Worm (Caenorhabditis elegans) whole organism, L4 larva: ENCODE data around the gene Y116A8C.30.
A peak's percentile ranks its signal among the peaks of the same experiment; 100 is the strongest.

Experiments
- D1046.2 ChIP-seq: fragments of 200-800 bp; sonication (Bioruptor generic); IDR thresholded peaks from 2 replicates; pipeline ENCODE4 v1.3.6; 2022; ENCODE audit warnings: missing genetic modification characterization, missing compliant biosample characterization
- R02D3.7 ChIP-seq: fragments of 150-350 bp; sonication (generic microtip); optimal IDR thresholded peaks from 3 replicates; lab custom pipeline; 2014; ENCODE audit warnings: missing biosample characterization, missing genetic modification characterization
- T26A8.4 ChIP-seq: fragments of 200-800 bp; sonication (Bioruptor generic); IDR thresholded peaks from 2 replicates; pipeline ENCODE4 v1.3.6; 2022; ENCODE audit warnings: missing genetic modification characterization, missing compliant biosample characterization
- aha-1 ChIP-seq: fragments of 150-350 bp; peaks from one replicate; lab custom pipeline; 2014; ENCODE audit warnings: missing biosample characterization, missing genetic modification characterization
- arid-1 ChIP-seq: fragments of 200-800 bp; sonication (Bioruptor generic); conservative IDR thresholded peaks from 2 replicates; pipeline ENCODE4 v1.3.6; 2022; ENCODE audit warnings: missing genetic modification reagents, missing genetic modification characterization, missing compliant biosample characterization
- ceh-20 ChIP-seq: fragments of 200-800 bp; sonication (Bioruptor generic); IDR thresholded peaks from 2 replicates; pipeline ENCODE4 v1.3.6; 2022; ENCODE audit warnings: missing genetic modification reagents, missing genetic modification characterization, missing compliant biosample characterization
- ceh-28 ChIP-seq: fragments of 150-350 bp; optimal IDR thresholded peaks from 2 replicates; lab custom pipeline; 2014; ENCODE audit warnings: missing biosample characterization, missing genetic modification reagents, missing genetic modification characterization
- ces-1 ChIP-seq: fragments of 150-350 bp; sonication (generic microtip); optimal IDR thresholded peaks from 4 replicates; lab custom pipeline; 2014; ENCODE audit warnings: missing biosample characterization, missing genetic modification reagents, missing genetic modification characterization
- daf-12 ChIP-seq: fragments of 150-350 bp; optimal IDR thresholded peaks from 2 replicates; lab custom pipeline; 2014; ENCODE audit warnings: missing biosample characterization, missing genetic modification reagents, missing genetic modification characterization
- dmd-9 ChIP-seq: fragments of 200-800 bp; sonication (Bioruptor generic); IDR thresholded peaks from 2 replicates; pipeline ENCODE4 v1.3.6; 2022; ENCODE audit warnings: missing genetic modification reagents, missing genetic modification characterization, missing compliant biosample characterization
- dpl-1 ChIP-seq: fragments of 150-350 bp; optimal IDR thresholded peaks from 2 replicates; lab custom pipeline; 2014; ENCODE audit warnings: missing biosample characterization, missing genetic modification reagents, missing genetic modification characterization
- duxl-1 ChIP-seq: sonication (generic microtip); optimal IDR thresholded peaks from 2 replicates; lab custom pipeline; 2016; ENCODE audit warnings: mild to moderate bottlenecking, missing genetic modification characterization, moderate library complexity, missing compliant biosample characterization; ENCODE audit not compliant: poor library complexity
- fos-1 ChIP-seq: fragments of 150-350 bp; optimal IDR thresholded peaks from 2 replicates; lab custom pipeline; 2014; ENCODE audit warnings: missing biosample characterization, missing genetic modification characterization
- gei-8 ChIP-seq: fragments of 200-800 bp; sonication (Bioruptor generic); optimal IDR thresholded peaks from 2 replicates; lab custom pipeline; 2018; ENCODE audit warnings: mild to moderate bottlenecking, missing genetic modification characterization, missing compliant biosample characterization
- hif-1 ChIP-seq, 2 experiments: sonication (generic microtip); optimal IDR thresholded peaks; 2 replicates each; lab custom pipeline; 2016 to 2017; ENCODE audit warnings: missing compliant biosample characterization in 2 of 2, missing genetic modification characterization in 2 of 2, missing genetic modification reagents in 2 of 2, missing genotype in 2 of 2, mild to moderate bottlenecking in 1 of 2
- hlh-11 ChIP-seq: fragments of 200-800 bp; sonication (Bioruptor generic); optimal IDR thresholded peaks from 2 replicates; lab custom pipeline; 2018; ENCODE audit warnings: mild to moderate bottlenecking, missing genetic modification characterization, missing compliant biosample characterization
- hmg-1.1 ChIP-seq: fragments of 200-800 bp; sonication (Bioruptor generic); IDR thresholded peaks from 2 replicates; pipeline ENCODE4 v1.3.6; 2022; ENCODE audit warnings: missing genetic modification reagents, missing genetic modification characterization, missing compliant biosample characterization
- lim-7 ChIP-seq: fragments of 200-800 bp; sonication (Bioruptor generic); IDR thresholded peaks from 2 replicates; pipeline ENCODE4 v1.3.6; 2022; ENCODE audit warnings: missing genetic modification characterization, missing compliant biosample characterization
- madf-9 ChIP-seq: fragments of 200-800 bp; sonication (Bioruptor generic); conservative IDR thresholded peaks from 2 replicates; pipeline ENCODE4 v1.3.6; 2022; ENCODE audit warnings: missing genetic modification reagents, missing genetic modification characterization, missing compliant biosample characterization
- mxl-3 ChIP-seq: fragments of 200-800 bp; sonication (Bioruptor generic); optimal IDR thresholded peaks from 2 replicates; lab custom pipeline; 2018; ENCODE audit warnings: mild to moderate bottlenecking, missing genetic modification characterization, missing compliant biosample characterization
- nhr-102 ChIP-seq: sonication (generic microtip); optimal IDR thresholded peaks from 2 replicates; lab custom pipeline; 2016; ENCODE audit warnings: mild to moderate bottlenecking, missing genetic modification characterization, moderate library complexity, missing compliant biosample characterization
- nhr-25 ChIP-seq: sonication (generic microtip); optimal IDR thresholded peaks from 2 replicates; lab custom pipeline; 2017; ENCODE audit warnings: missing genetic modification characterization, mild to moderate bottlenecking, missing compliant biosample characterization, antibody characterized with exemption, moderate library complexity, borderline replicate concordance; ENCODE audit not compliant: insufficient read depth
- nhr-28 ChIP-seq: fragments of 150-350 bp; optimal IDR thresholded peaks from 2 replicates; lab custom pipeline; 2014; ENCODE audit warnings: missing biosample characterization, missing genetic modification characterization
- nhr-41 ChIP-seq: fragments of 200-800 bp; sonication (Bioruptor generic); IDR thresholded peaks from 2 replicates; pipeline ENCODE4 v1.3.6; 2022; ENCODE audit warnings: missing genetic modification reagents, missing genetic modification characterization, missing compliant biosample characterization
- nhr-48 ChIP-seq: sonication (generic microtip); optimal IDR thresholded peaks from 2 replicates; lab custom pipeline; 2016; ENCODE audit warnings: mild to moderate bottlenecking, missing genetic modification characterization, missing compliant biosample characterization
- set-16 ChIP-seq: fragments of 200-800 bp; sonication (Bioruptor generic); IDR thresholded peaks from 2 replicates; pipeline ENCODE4 v1.3.6; 2022; ENCODE audit warnings: missing genetic modification reagents, missing genetic modification characterization, missing compliant biosample characterization
- skn-1 ChIP-seq: fragments of 150-350 bp; optimal IDR thresholded peaks from 2 replicates; lab custom pipeline; 2014; ENCODE audit warnings: missing biosample characterization, missing genetic modification characterization
- snpc-1.2 ChIP-seq: fragments of 200-800 bp; sonication (Bioruptor generic); IDR thresholded peaks from 2 replicates; pipeline ENCODE4 v1.3.6; 2022; ENCODE audit warnings: missing genetic modification reagents, missing genetic modification characterization, missing compliant biosample characterization
- spr-1 ChIP-seq: sonication (generic microtip); optimal IDR thresholded peaks from 2 replicates; lab custom pipeline; 2016; ENCODE audit warnings: mild to moderate bottlenecking, missing genetic modification characterization, missing compliant biosample characterization
- tag-97 ChIP-seq: fragments of 200-800 bp; sonication (Bioruptor generic); IDR thresholded peaks from 2 replicates; pipeline ENCODE4 v1.3.6; 2022; ENCODE audit warnings: missing genetic modification characterization, missing compliant biosample characterization
- unc-130 ChIP-seq: sonication (generic microtip); optimal IDR thresholded peaks from 2 replicates; lab custom pipeline; 2016; ENCODE audit warnings: missing genetic modification reagents, missing genetic modification characterization, missing compliant biosample characterization
- unc-62 ChIP-seq, 3 experiments: fragments of 150-350 bp in 1 of 3; sonication (generic microtip); optimal IDR thresholded peaks in 2 of 3; peaks in 1 of 3; 1 replicate in 1 of 3; 2 replicates in 2 of 3; lab custom pipeline; 2014 to 2017; ENCODE audit warnings: missing biosample characterization in 3 of 3, missing genetic modification characterization in 3 of 3, missing genetic modification reagents in 3 of 3, missing genotype in 1 of 3
- zfp-3 ChIP-seq: fragments of 200-800 bp; sonication (Bioruptor generic); conservative IDR thresholded peaks from 2 replicates; pipeline ENCODE4 v1.3.6; 2022; ENCODE audit warnings: missing genetic modification reagents, missing genetic modification characterization, missing compliant biosample characterization
- zip-11 ChIP-seq: fragments of 200-800 bp; sonication (Bioruptor generic); IDR thresholded peaks from 2 replicates; pipeline ENCODE4 v1.3.6; 2022; ENCODE audit warnings: missing genetic modification characterization, missing compliant biosample characterization
- ztf-7 ChIP-seq: fragments of 150-350 bp; optimal IDR thresholded peaks from 2 replicates; lab custom pipeline; 2014; ENCODE audit warnings: missing biosample characterization, missing genetic modification characterization

The Y116A8C.30 gene

DNA sequence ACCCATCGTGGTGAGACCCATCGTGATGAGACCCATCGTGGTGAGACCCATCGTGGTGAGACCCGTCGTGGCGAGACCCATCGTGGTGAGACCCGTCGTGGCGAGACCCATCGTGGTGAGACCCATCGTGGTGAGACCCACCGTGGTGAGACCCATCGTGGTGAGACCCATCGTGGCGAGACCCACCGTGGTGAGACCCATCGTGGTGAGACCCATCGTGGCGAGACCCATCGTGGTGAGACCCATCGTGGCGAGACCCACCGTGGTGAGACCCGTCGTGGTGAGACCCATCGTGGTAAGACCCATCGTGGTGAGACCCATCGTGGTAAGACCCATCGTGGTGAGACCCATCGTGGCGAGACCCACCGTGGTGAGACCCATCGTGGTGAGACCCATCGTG lies 37.4 kb upstream of the Y116A8C.30 start:
- peak; percentile 78 for TF ChIP-seq set-16 (GFP tag; lab: Robert Waterston, UW)
- 0 out of 2 replicates have a peak, but pooled peaks have one; percentile 39 for TF ChIP-seq lim-7 (GFP tag; lab: Robert Waterston, UW)

DNA sequence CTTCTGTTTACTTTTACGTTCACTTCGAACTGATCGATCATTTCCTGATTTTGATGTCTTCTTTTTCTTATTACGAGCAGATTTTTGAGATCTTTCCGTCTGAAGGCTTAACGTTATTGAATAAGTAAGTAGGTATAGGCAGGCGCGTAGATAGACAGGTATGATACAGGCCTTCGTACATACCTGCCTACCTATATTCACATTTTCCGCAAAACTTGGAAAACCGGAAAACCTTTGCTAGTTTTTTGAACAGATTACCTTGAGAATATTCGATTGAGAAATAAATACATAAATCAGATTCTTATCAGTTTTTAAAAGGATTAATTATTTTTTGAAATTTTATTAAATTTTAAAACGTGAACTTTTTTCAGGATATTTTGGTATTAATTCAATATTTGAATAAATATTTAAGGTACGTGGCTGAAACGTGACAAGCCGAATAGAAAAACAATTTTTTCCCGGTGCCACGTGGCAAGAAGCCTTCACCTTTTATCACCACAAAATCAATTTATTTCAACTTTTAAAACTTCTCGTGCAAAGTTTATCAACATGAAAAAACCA lies 27.6 kb upstream of the Y116A8C.30 start, which contains the start of the genes Y116A8C.37 and Y116A8C.38:
Gene Y116A8C.37 (minus strand): TSS at position 101 of the 561 bp plus-strand sequence.
Gene Y116A8C.38 (plus strand): TSS at position 511 of the 561 bp plus-strand sequence.
- TF ChIP-seq duxl-1 (tag; lab: Kevin White, UChicago) (no peak), nhr-41 (GFP tag; lab: Robert Waterston, UW) (no peak), fos-1 (tag; lab: Kevin White, UChicago) (no peak), zfp-3 (GFP tag; lab: Robert Waterston, UW) (no peak), tag-97 (GFP tag; lab: Robert Waterston, UW) (no peak), nhr-25 (no peak), arid-1 (GFP tag; lab: Robert Waterston, UW) (no peak), T26A8.4 (GFP tag; lab: Robert Waterston, UW) (no peak)

DNA sequence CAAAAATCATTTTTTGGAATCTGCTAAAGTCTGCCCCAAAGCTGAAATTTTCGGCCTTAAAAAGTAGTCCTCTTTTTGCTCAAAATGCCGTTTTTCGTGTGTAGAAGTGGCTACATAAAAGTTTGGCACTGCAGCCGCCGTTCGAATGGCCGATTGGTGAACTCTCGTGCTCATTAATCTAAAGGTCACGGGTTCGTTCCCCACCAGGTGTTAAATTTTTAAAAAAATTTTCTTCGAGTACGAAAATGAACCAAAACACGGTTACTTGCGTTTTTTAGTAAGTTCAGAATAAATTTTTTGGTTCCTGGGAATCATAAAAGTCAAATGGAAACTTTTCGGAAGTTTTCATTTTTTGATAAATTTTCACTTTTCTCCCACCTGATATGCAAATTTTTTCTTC lies 23.7 kb upstream of the Y116A8C.30 start:
- TF ChIP-seq snpc-1.2 (GFP tag; lab: Robert Waterston, UW) (peak; percentile 68), D1046.2 (0 out of 2 replicates have a peak, but pooled peaks have one; percentile 16)

DNA sequence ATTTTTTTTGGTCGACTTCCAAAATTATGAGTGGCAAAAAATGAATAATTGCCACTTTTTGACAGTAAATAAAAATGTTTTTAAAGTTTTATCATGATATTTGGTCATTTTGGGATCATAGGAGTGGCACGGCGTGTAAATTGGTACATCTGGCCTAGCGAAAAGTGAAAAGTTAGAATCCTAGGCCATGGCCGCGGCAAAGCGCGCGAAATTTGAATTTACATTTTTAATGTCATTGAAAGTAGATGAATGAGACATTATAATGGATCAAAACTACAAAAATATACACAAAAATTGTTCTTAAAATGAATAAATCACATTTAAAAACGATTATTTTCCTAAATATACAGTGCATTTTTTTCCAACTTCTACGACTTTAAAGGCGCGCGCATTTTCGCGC lies 23.0 kb upstream of the Y116A8C.30 start:
- TF ChIP-seq dpl-1 (GFP tag; lab: Kevin White, UChicago) (peak; percentile 21), ceh-20 (GFP tag; lab: Robert Waterston, UW) (no peak), aha-1 (tag; lab: Kevin White, UChicago) (no peak)

DNA sequence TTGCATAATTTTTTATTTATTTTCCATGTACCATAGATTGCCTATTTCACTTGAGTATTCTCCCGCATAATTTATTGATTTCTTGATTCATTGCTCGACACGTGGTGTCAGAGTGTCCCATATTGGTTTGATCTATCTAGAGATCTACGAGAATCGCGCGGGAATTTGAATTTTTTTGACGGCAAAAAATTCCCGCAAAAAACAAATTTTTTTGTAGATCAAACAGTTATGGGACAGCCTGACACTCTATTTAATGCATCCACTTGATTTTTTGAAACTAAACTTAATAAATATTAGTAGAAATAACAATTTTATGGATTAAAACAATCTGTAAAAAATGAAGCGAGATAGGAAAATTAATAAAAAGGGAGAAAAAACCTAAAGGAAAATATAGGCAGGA lies 22.5 kb upstream of the Y116A8C.30 start:
- no peak for TF ChIP-seq hlh-11 (tag; lab: Kevin White, UChicago)
- peak; percentile 41; the same call in 1 of the 2 replicates for TF ChIP-seq snpc-1.2 (GFP tag; lab: Robert Waterston, UW)

DNA sequence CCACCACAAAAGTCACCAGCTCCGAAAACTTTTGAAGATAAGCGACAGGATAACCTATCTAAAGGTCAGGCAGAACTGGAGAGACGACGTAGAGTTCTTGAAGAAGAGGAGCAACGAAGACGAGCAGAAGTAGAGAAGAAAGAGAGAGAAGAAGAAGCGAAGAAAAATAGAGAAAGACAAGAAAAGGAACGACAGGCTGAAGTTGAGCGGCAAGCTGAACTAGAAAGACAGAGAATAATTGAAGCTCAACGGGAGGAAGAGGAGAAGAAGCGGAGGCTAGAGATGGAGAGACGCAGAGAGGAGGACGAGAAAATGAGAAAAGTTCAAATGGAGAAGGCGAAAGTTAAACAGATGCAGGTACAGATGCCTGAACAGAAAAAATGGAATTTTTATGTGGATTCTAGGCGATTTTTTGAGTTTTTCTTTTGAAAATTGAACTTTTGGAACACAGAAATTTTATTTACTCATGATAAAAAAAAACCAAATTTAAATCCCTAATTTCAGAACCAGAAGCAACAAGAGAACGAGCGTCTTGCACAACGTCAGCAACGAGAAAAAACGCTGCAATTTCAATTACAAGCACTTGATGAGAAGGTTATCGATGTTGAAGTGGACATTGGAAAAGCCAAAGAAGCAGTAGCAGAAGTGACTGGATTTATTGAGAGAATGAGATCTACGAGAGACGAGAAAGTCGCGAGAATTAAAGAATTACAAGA lies 17.7 kb upstream of the Y116A8C.30 start:
- peak in 1 of 2 experiments; percentile 94 for TF ChIP-seq unc-62 (GFP tag; optimal IDR thresholded peaks at IDR 0.05 in 1 of 2; lab: Kevin White, UChicago)
- TF ChIP-seq unc-62 (tag; optimal IDR thresholded peaks at IDR 0.05; lab: Kevin White, UChicago): no peak
- TF ChIP-seq hmg-1.1 (GFP tag; lab: Robert Waterston, UW): 0 out of 2 replicates have a peak, but pooled peaks have one; percentile 51
- no peak for TF ChIP-seq nhr-48 (tag; lab: Kevin White, UChicago)
- TF ChIP-seq ceh-28 (tag; lab: Kevin White, UChicago): no peak
- no peak for TF ChIP-seq zip-11 (GFP tag; lab: Robert Waterston, UW)

DNA sequence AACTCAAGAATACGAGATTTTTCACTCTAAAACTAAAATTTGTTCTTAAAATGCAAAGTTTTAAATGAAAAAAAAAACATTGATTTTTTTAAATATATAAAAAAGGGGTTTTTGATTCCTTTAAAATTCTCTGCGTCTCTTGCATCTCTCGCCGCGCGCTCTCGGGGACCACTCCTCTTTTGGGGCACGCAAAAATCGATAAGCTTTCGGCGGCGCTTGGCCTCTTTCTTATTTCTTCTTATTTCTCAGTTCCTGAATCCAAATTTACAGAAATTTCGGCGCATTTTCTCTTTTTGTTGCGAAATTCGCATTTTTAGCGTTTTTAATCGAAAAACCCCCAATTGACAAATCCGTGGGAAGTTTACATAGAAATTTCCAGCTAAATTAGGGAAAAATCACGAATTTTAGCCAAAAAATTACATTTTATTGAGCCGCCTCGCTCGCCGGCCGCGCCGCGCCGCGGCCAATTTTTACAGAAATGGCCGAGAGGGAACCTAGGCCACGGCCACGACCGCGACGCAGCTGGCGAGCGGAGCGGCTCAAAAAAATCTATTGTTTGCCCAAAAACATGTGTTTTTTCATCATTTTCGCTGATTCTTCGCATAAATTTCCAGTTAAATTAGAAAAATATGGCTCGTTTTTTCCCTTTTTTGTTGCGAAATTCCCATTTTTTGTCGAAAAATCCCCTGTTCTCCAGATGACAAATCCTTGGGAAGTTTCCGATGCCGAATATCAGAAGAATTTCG lies 15.6 kb upstream of the Y116A8C.30 start, which contains the start of gene itsn-1:
Gene itsn-1 (plus strand): TSS at position 696 of the 746 bp plus-strand sequence.
- TF ChIP-seq madf-9 (GFP tag; lab: Robert Waterston, UW): 0 out of 2 replicates have a peak, but pooled peaks have one; percentile 2
- TF ChIP-seq set-16 (GFP tag; lab: Robert Waterston, UW): peak; percentile 77
- TF ChIP-seq ces-1 (GFP tag; lab: Kevin White, UChicago): no peak
- 0 out of 2 replicates have a peak, but pooled peaks have one; percentile 6 for TF ChIP-seq dmd-9 (GFP tag; lab: Robert Waterston, UW)
- no peak for TF ChIP-seq unc-130 (GFP tag; lab: Kevin White, UChicago)
- TF ChIP-seq daf-12 (tag; lab: Kevin White, UChicago): no peak
- TF ChIP-seq mxl-3 (GFP tag; lab: Kevin White, UChicago): no peak
- no peak for TF ChIP-seq zfp-3 (GFP tag; lab: Robert Waterston, UW)
- TF ChIP-seq nhr-102 (tag; lab: Kevin White, UChicago): no peak
- TF ChIP-seq hif-1 (tag; optimal IDR thresholded peaks at IDR 0.05; lab: Kevin White, UChicago): no peak
- TF ChIP-seq ztf-7 (tag; lab: Kevin White, UChicago): no peak
- no peak for TF ChIP-seq spr-1 (tag; lab: Kevin White, UChicago)
- TF ChIP-seq snpc-1.2 (GFP tag; lab: Robert Waterston, UW): peak; percentile 68
- no peak for TF ChIP-seq skn-1
- TF ChIP-seq gei-8 (GFP tag; lab: Kevin White, UChicago): no peak
- TF ChIP-seq nhr-28 (tag; lab: Kevin White, UChicago): no peak
- TF ChIP-seq R02D3.7 (tag; lab: Kevin White, UChicago): no peak
